Fruit fly (Drosophila melanogaster) S2 (cell line): ENCODE data around the gene CG31709.

Experiments used
- CG8478 ChIP-seq: fragments of >200 bp; optimal IDR thresholded peaks from 2 replicates; lab custom pipeline; 2018
- CTCF ChIP-seq, 2 experiments: fragments of >200 bp; optimal IDR thresholded peaks; 2 replicates each; lab custom pipeline; 2018

DNA sequence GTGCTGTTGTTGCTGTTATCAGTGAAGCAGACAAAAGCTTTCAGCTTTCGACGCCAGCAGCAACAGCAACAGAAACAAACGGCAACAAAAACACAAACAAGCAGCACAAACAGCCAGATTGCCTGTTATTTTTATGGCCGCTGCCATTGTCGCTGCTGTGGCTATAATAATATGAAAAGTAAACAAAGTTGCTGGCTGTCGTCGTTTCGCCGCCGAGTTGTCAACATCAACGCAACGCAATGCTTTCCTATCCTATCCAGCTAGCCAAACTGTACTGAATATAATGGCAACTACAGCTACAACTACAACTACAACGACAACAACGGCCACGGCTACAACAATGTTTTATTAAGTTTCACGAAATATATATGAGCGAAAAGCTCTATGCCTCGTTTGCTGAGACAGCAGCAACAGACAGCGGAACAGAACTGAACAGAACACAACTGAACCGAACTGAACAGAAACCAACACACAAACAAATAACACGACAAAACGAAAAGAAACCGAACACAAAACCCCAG is 8.7 kb downstream of the CG31709 start:
- TF ChIP-seq CG8478 (lab: Kevin White, UChicago) (no peak), CTCF (optimal IDR thresholded peaks at IDR 0.05; lab: Kevin White, UChicago) (no peak)
